Worm (Caenorhabditis elegans): Measurements from ENCODE around the gene W06F12.2.

The W06F12.2 gene

DNA sequence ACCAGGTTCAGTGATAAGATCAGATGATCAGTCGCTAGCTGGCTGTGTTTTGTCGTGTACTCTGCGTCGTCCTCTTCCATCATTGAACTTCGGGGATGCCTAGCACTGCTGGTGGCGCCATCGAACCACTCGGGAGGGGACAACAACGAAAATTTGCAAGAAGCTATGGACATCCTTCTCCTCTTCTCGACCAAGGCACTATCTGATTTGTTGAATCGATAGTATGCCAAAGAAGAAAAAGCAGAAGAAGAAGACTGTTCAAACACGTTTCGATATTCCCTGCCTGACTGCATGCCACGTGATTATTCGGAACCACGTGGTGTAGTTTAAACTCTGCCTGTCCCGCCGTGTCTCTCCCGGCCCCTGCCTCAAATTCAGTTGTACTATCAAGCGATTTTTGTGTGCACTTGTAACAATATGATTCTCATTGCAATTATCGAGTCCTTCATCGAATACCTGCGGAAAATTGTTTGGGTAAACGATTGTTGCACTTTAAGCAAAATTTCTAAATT, 12.2 kb downstream of the W06F12.2 start (continued):
- TF ChIP-seq tlp-1 (tag; optimal IDR thresholded peaks at IDR 0.05) (no peak), skn-1 (tag; optimal IDR thresholded peaks at IDR 0.05) (no peak), pax-3 (tag; optimal IDR thresholded peaks at IDR 0.05) (no peak), nhr-85 (tag) (peak; percentile 83), lir-3 (tag; optimal IDR thresholded peaks at IDR 0.05; ENCODE audit: poor library complexity) (no peak), efl-1 (optimal IDR thresholded peaks at IDR 0.05) (peak in 1 of 2 experiments; percentile 5), efl-1 (GFP tag; optimal IDR thresholded peaks at IDR 0.05 in 1 of 2) (peak in 1 of 2 experiments; percentile 90), nhr-77 (tag; optimal IDR thresholded peaks at IDR 0.05) (no peak), rnt-1 (tag; optimal IDR thresholded peaks at IDR 0.05) (peak; percentile 36), fkh-4 (tag; optimal IDR thresholded peaks at IDR 0.05; ENCODE audit: borderline replicate concordance) (no peak), swsn-7 (tag; optimal IDR thresholded peaks at IDR 0.05) (peak; percentile 10), irx-1 (tag; optimal IDR thresholded peaks at IDR 0.05) (peak; percentile 5), sup-37 (GFP tag; optimal IDR thresholded peaks at IDR 0.05) (peak; percentile 25), mef-2 (tag; optimal IDR thresholded peaks at IDR 0.05) (no peak), nhr-90 (tag; optimal IDR thresholded peaks at IDR 0.05; ENCODE audit: poor library complexity) (peak; percentile 76), lsy-2 (tag; optimal IDR thresholded peaks at IDR 0.05) (peak in 1 of 2 experiments; percentile 32), egl-13 (tag; optimal IDR thresholded peaks at IDR 0.05) (no peak), tbx-2 (tag; optimal IDR thresholded peaks at IDR 0.05) (peak; percentile 61), nhr-47 (tag; optimal IDR thresholded peaks at IDR 0.05) (peak; percentile 39), ceh-90 (tag; optimal IDR thresholded peaks at IDR 0.05) (no peak), unc-62 (GFP tag; optimal IDR thresholded peaks at IDR 0.05) (no peak), nhr-12 (tag; optimal IDR thresholded peaks at IDR 0.05) (no peak), elt-2 (tag; optimal IDR thresholded peaks at IDR 0.05) (no peak), isw-1 (GFP tag; IDR thresholded peaks at IDR 0.05) (no peak), pag-3 (tag; optimal IDR thresholded peaks at IDR 0.05; ENCODE audit: borderline replicate concordance, insufficient read depth) (no peak), Y116A8C.19 (tag; optimal IDR thresholded peaks at IDR 0.05; ENCODE audit: borderline replicate concordance) (no peak), dsc-1 (tag; optimal IDR thresholded peaks at IDR 0.05) (no peak), sptf-1 (tag; optimal IDR thresholded peaks at IDR 0.05) (no peak), snu-23 (GFP tag; optimal IDR thresholded peaks at IDR 0.05) (peak; percentile 57), unc-86 (tag; optimal IDR thresholded peaks at IDR 0.05) (no peak), hlh-17 (GFP tag; optimal IDR thresholded peaks at IDR 0.05; ENCODE audit: borderline replicate concordance) (no peak), lin-39 (tag; optimal IDR thresholded peaks at IDR 0.05) (no peak), lin-15B (tag; optimal IDR thresholded peaks at IDR 0.05) (no peak), ztf-11 (tag; optimal IDR thresholded peaks at IDR 0.05) (no peak), alr-1 (tag; optimal IDR thresholded peaks at IDR 0.05; ENCODE audit: borderline replicate concordance) (no peak), xbp-1 (tag; optimal IDR thresholded peaks at IDR 0.05) (peak; percentile 16), mdl-1 (tag; optimal IDR thresholded peaks at IDR 0.05) (peak in 1 of 2 experiments; percentile 60), lin-14 (GFP tag; optimal IDR thresholded peaks at IDR 0.05) (peak; percentile 66), ceh-82 (tag; optimal IDR thresholded peaks at IDR 0.05) (no peak), nhr-19 (GFP tag; conservative IDR thresholded peaks at IDR 0.05) (peak; percentile 53), pqm-1 (tag; optimal IDR thresholded peaks at IDR 0.05) (no peak), nhr-84 (tag; optimal IDR thresholded peaks at IDR 0.05) (no peak), efl-3 (GFP tag; optimal IDR thresholded peaks at IDR 0.05) (no peak), nhr-76 (tag; optimal IDR thresholded peaks at IDR 0.05) (no peak), nhr-11 (tag; optimal IDR thresholded peaks at IDR 0.05) (no peak), ztf-4 (tag; optimal IDR thresholded peaks at IDR 0.05) (no peak), unc-98 (GFP tag; IDR thresholded peaks at IDR 0.05) (no peak), F16B12.6 (tag; optimal IDR thresholded peaks at IDR 0.05) (no peak)

Measured in whole organism, L1 larva.